Worm (Caenorhabditis elegans): ENCODE data around the gene F54D5.9.

Gene F54D5.9

ce11 chrII:11547254-11547687 lies 2.6 kb upstream of the F54D5.9 start, which contains the start of gene F54D5.7 (continued):
- TF ChIP-seq nhr-77 (tag; optimal IDR thresholded peaks at IDR 0.05) (no peak), fkh-10 (GFP tag; optimal IDR thresholded peaks at IDR 0.05) (no peak), tra-1 (GFP tag; IDR thresholded peaks at IDR 0.05) (peak; percentile 46; the same call in 1 of the 2 replicates), dmd-8 (GFP tag; IDR thresholded peaks at IDR 0.05) (peak; percentile 54; the same call in 1 of the 2 replicates), unc-130 (GFP tag; optimal IDR thresholded peaks at IDR 0.05) (no peak), zfp-3 (GFP tag; conservative IDR thresholded peaks at IDR 0.05) (peak; percentile 92), pha-4 (GFP tag; IDR thresholded peaks at IDR 0.05) (peak; percentile 66; the same call in 1 of the 2 replicates), pha-4 (tag; optimal IDR thresholded peaks at IDR 0.05) (no peak), dve-1 (tag; optimal IDR thresholded peaks at IDR 0.05; ENCODE audit: insufficient read depth) (peak; percentile 77), lin-13 (GFP tag; optimal IDR thresholded peaks at IDR 0.05) (peak; percentile 81), fos-1 (tag; optimal IDR thresholded peaks at IDR 0.05) (no peak), spr-1 (tag; optimal IDR thresholded peaks at IDR 0.05) (peak; percentile 55), jun-1 (tag; optimal IDR thresholded peaks at IDR 0.05) (no peak), Y105C5A.15 (GFP tag; IDR thresholded peaks at IDR 0.05) (no peak), nhr-11 (tag; optimal IDR thresholded peaks at IDR 0.05) (no peak), ceh-32 (tag; optimal IDR thresholded peaks at IDR 0.05; ENCODE audit: poor library complexity) (no peak), spr-3 (GFP tag; optimal IDR thresholded peaks at IDR 0.05) (peak; percentile 56), mep-1 (tag; optimal IDR thresholded peaks at IDR 0.05) (peak; percentile 77), F37D6.2 (tag; optimal IDR thresholded peaks at IDR 0.05) (no peak), mdl-1 (tag; optimal IDR thresholded peaks at IDR 0.05) (peak; percentile 65 to 72), nhr-48 (tag; optimal IDR thresholded peaks at IDR 0.05) (peak; percentile 3), lsy-2 (tag; optimal IDR thresholded peaks at IDR 0.05) (peak; percentile 3 to 76), nhr-42 (GFP tag; IDR thresholded peaks at IDR 0.05) (peak; percentile 68; the same call in 1 of the 2 replicates), attf-4 (tag; optimal IDR thresholded peaks at IDR 0.05) (no peak), lin-1 (GFP tag; IDR thresholded peaks at IDR 0.05) (peak; percentile 32; the same call in 1 of the 2 replicates), ceh-44 (GFP tag; IDR thresholded peaks at IDR 0.05) (0 out of 2 replicates have a peak, but pooled peaks have one; percentile 19), hmg-1.1 (GFP tag; IDR thresholded peaks at IDR 0.05) (peak; percentile 49; the same call in 1 of the 2 replicates), ztf-11 (tag; optimal IDR thresholded peaks at IDR 0.05) (no peak), daf-8 (GFP tag; IDR thresholded peaks at IDR 0.05) (no peak), saeg-2 (GFP tag; IDR thresholded peaks at IDR 0.05) (no peak), ama-1 (optimal IDR thresholded peaks at IDR 0.05) (peak; percentile 76), zfp-2 (tag; optimal IDR thresholded peaks at IDR 0.05) (no peak), set-16 (GFP tag; IDR thresholded peaks at IDR 0.05) (no peak), F26F4.8 (GFP tag; conservative IDR thresholded peaks at IDR 0.05) (no peak), Y48G9A.11 (GFP tag; IDR thresholded peaks at IDR 0.05) (peak; percentile 44; the same call in 1 of the 2 replicates), aly-2 (tag; optimal IDR thresholded peaks at IDR 0.05) (peak; percentile 85), madf-5 (GFP tag; IDR thresholded peaks at IDR 0.05) (0 out of 4 replicates have a peak, but pooled peaks of 1 of the 2 experiments have one; percentile 7), lin-29 (GFP tag; IDR thresholded peaks at IDR 0.05) (no peak), ZK546.5 (tag; optimal IDR thresholded peaks at IDR 0.05) (no peak), skn-1 (tag; optimal IDR thresholded peaks at IDR 0.05) (no peak), rbr-2 (tag; optimal IDR thresholded peaks at IDR 0.05) (peak; percentile 28), php-3 (GFP tag; IDR thresholded peaks at IDR 0.05) (no peak; the same call in 1 of the 2 replicates), ztf-7 (tag; optimal IDR thresholded peaks at IDR 0.05) (peak; percentile 47), nhr-41 (GFP tag; IDR thresholded peaks at IDR 0.05) (0 out of 2 replicates have a peak, but pooled peaks have one; percentile 33), pqm-1 (tag; optimal IDR thresholded peaks at IDR 0.05) (peak; percentile 2), mes-2 (tag; optimal IDR thresholded peaks at IDR 0.05; ENCODE audit: poor library complexity, severe bottlenecking) (no peak), hlh-11 (tag; optimal IDR thresholded peaks at IDR 0.05) (peak; percentile 76), T20F7.1 (GFP tag; optimal IDR thresholded peaks at IDR 0.05) (peak; percentile 75), mxl-2 (GFP tag; conservative IDR thresholded peaks at IDR 0.05) (peak; percentile 65; the same call in 1 of the 2 replicates), hlh-30 (tag; optimal IDR thresholded peaks at IDR 0.05; ENCODE audit: insufficient read depth) (peak; percentile 80), ceh-62 (tag; optimal IDR thresholded peaks at IDR 0.05) (no peak)

Measured in whole organism, L4 larva.